Worm (Caenorhabditis elegans) whole organism, L4/young adult: ENCODE results near the gene arf-6.

Experiments used
- W03F9.2 ChIP-seq: fragments of 150-350 bp; optimal IDR thresholded peaks from 2 replicates; lab custom pipeline; 2014; ENCODE audit warnings: missing biosample characterization, missing genetic modification characterization
- dao-5 ChIP-seq: sonication (generic microtip); optimal IDR thresholded peaks from 2 replicates; lab custom pipeline; 2016; ENCODE audit warnings: missing genotype, missing genetic modification characterization, moderate library complexity, missing compliant biosample characterization
- him-1 ChIP-seq: sonication (generic microtip); optimal IDR thresholded peaks from 2 replicates; lab custom pipeline; 2016; ENCODE audit warnings: missing genotype, missing genetic modification reagents, missing genetic modification characterization, missing compliant biosample characterization

DNA sequence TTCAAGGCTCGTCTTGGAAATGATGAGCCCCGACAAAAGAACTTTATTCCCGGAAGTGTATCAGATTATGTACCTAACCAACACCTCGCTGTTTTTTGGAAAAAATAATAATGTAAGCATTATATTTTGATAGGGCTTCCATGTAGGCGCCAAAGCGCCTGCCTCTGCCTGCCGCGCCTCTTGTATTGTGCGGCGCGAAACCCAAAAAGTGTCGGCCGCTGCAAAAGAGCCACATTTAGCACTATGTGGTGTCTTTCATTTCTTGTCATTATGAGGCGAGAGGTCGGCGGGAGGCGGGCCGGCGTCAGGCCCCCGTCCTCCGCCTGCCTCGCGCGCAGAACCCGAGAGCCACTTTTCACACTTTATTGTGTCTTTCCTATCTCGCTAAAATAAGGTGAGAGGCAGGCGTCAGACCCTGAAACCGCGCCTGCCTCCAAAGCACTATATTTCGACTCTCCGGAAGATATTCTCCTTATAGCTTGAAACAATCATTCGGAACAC lies 21.5 kb upstream of the arf-6 start:
- TF ChIP-seq him-1 (tag; lab: Kevin White, UChicago) (no peak), W03F9.2 (tag; lab: Kevin White, UChicago) (no peak), dao-5 (tag; lab: Kevin White, UChicago) (no peak)
